Worm (Caenorhabditis elegans) whole organism, L3 larva: Measurements from ENCODE around the gene C17F4.8.

Source experiments
- R02D3.7 ChIP-seq: fragments of 150-350 bp; optimal IDR thresholded peaks from 2 replicates; lab custom pipeline; 2014; ENCODE audit warnings: missing biosample characterization, missing genetic modification characterization
- ceh-16 ChIP-seq: sonication (generic microtip); optimal IDR thresholded peaks from 2 replicates; lab custom pipeline; 2017; ENCODE audit warnings: missing biosample characterization, missing genetic modification characterization
- ceh-28 ChIP-seq: fragments of 150-350 bp; optimal IDR thresholded peaks from 2 replicates; lab custom pipeline; 2014; ENCODE audit warnings: missing biosample characterization, missing genetic modification reagents, missing genetic modification characterization
- ceh-82 ChIP-seq: fragments of 150-350 bp; optimal IDR thresholded peaks from 2 replicates; lab custom pipeline; 2014; ENCODE audit warnings: missing biosample characterization, missing genetic modification characterization
- elt-1 ChIP-seq: fragments of 150-350 bp; optimal IDR thresholded peaks from 2 replicates; lab custom pipeline; 2014; ENCODE audit warnings: missing biosample characterization, missing genetic modification characterization
- lin-39 ChIP-seq: fragments of 150-350 bp; optimal IDR thresholded peaks from 2 replicates; lab custom pipeline; 2018; ENCODE audit warnings: missing biosample characterization, missing genetic modification reagents, missing genetic modification characterization
- nhr-237 ChIP-seq: fragments of 150-350 bp; optimal IDR thresholded peaks from 2 replicates; lab custom pipeline; 2014; ENCODE audit warnings: missing biosample characterization, missing genetic modification characterization
- nhr-77 ChIP-seq: fragments of 150-350 bp; optimal IDR thresholded peaks from 2 replicates; lab custom pipeline; 2014; ENCODE audit warnings: missing biosample characterization, missing genetic modification characterization
- pqm-1 ChIP-seq: fragments of 150-350 bp; optimal IDR thresholded peaks from 2 replicates; lab custom pipeline; 2017; ENCODE audit warnings: missing biosample characterization, missing genetic modification characterization, inconsistent platforms
- tbx-2 ChIP-seq: sonication (generic microtip); optimal IDR thresholded peaks from 2 replicates; lab custom pipeline; 2016; ENCODE audit warnings: mild to moderate bottlenecking, missing genetic modification characterization, missing compliant biosample characterization
- ztf-4 ChIP-seq: fragments of 150-350 bp; optimal IDR thresholded peaks from 2 replicates; lab custom pipeline; 2014; ENCODE audit warnings: missing biosample characterization, missing genetic modification characterization

ce11 chrII:3225780-3226179 is 8.8 kb downstream of the C17F4.8 start, which contains the start of gene ZC239.17:
- no peak for TF ChIP-seq ceh-16 (tag; lab: Kevin White, UChicago)
- TF ChIP-seq tbx-2 (tag; lab: Kevin White, UChicago), result no peak
- TF ChIP-seq nhr-237 (tag; lab: Kevin White, UChicago), result no peak
- no peak for TF ChIP-seq nhr-77 (tag; lab: Kevin White, UChicago)
- TF ChIP-seq ceh-28 (tag; lab: Kevin White, UChicago), result no peak
- TF ChIP-seq R02D3.7 (tag; lab: Kevin White, UChicago), result no peak
- TF ChIP-seq ztf-4, result no peak
- no peak for TF ChIP-seq pqm-1 (tag; lab: Kevin White, UChicago)
- TF ChIP-seq lin-39 (tag; lab: Kevin White, UChicago), result no peak
- TF ChIP-seq elt-1 (tag; lab: Kevin White, UChicago), result no peak
- no peak for TF ChIP-seq ceh-82 (tag; lab: Kevin White, UChicago)
